Worm (Caenorhabditis elegans) whole organism, L3 larva: ENCODE measurements around the gene C01G6.2.

ENCODE experiments used
- R02D3.7 ChIP-seq: fragments of 150-350 bp; optimal IDR thresholded peaks from 2 replicates; lab custom pipeline; 2014; ENCODE audit warnings: missing biosample characterization, missing genetic modification characterization
- ZK546.5 ChIP-seq: sonication (generic microtip); optimal IDR thresholded peaks from 2 replicates; lab custom pipeline; 2017; ENCODE audit warnings: missing biosample characterization, missing genetic modification characterization
- aly-2 ChIP-seq: fragments of 150-350 bp; optimal IDR thresholded peaks from 2 replicates; lab custom pipeline; 2014; ENCODE audit warnings: missing biosample characterization, missing genetic modification characterization
- ama-1 ChIP-seq: fragments of 150-350 bp; optimal IDR thresholded peaks from 2 replicates; lab custom pipeline; 2018
- ceh-16 ChIP-seq: sonication (generic microtip); optimal IDR thresholded peaks from 2 replicates; lab custom pipeline; 2017; ENCODE audit warnings: missing biosample characterization, missing genetic modification characterization
- ceh-28 ChIP-seq: fragments of 150-350 bp; optimal IDR thresholded peaks from 2 replicates; lab custom pipeline; 2014; ENCODE audit warnings: missing biosample characterization, missing genetic modification reagents, missing genetic modification characterization
- ceh-82 ChIP-seq: fragments of 150-350 bp; optimal IDR thresholded peaks from 2 replicates; lab custom pipeline; 2014; ENCODE audit warnings: missing biosample characterization, missing genetic modification characterization
- ceh-9 ChIP-seq: sonication (generic microtip); optimal IDR thresholded peaks from 2 replicates; lab custom pipeline; 2018; ENCODE audit warnings: missing biosample characterization, missing genetic modification characterization
- daf-12 ChIP-seq: fragments of 150-350 bp; optimal IDR thresholded peaks from 2 replicates; lab custom pipeline; 2014; ENCODE audit warnings: missing biosample characterization, missing genetic modification reagents, missing genetic modification characterization
- egl-27 ChIP-seq: sonication (generic microtip); optimal IDR thresholded peaks from 4 replicates; lab custom pipeline; 2017; ENCODE audit warnings: missing biosample characterization, missing genetic modification reagents, missing genetic modification characterization
- egl-5 ChIP-seq: fragments of 150-350 bp; optimal IDR thresholded peaks from 2 replicates; lab custom pipeline; 2017; ENCODE audit warnings: missing biosample characterization, missing genetic modification reagents, missing genetic modification characterization, inconsistent platforms
- elt-1 ChIP-seq: fragments of 150-350 bp; optimal IDR thresholded peaks from 2 replicates; lab custom pipeline; 2014; ENCODE audit warnings: missing biosample characterization, missing genetic modification characterization
- elt-2 ChIP-seq: sonication (generic microtip); optimal IDR thresholded peaks from 2 replicates; lab custom pipeline; 2016; ENCODE audit warnings: missing genetic modification reagents, mild to moderate bottlenecking, missing genetic modification characterization, missing compliant biosample characterization
- elt-3 ChIP-seq, 3 experiments: fragments of 150-350 bp in 1 of 3; sonication (generic microtip) in 2 of 3; optimal IDR thresholded peaks; 2 replicates in 2 of 3; 4 replicates in 1 of 3; lab custom pipeline; 2014 to 2017; ENCODE audit warnings: missing biosample characterization in 3 of 3, missing genetic modification characterization in 3 of 3
- eor-1 ChIP-seq, 2 experiments: fragments of 150-350 bp; optimal IDR thresholded peaks; 2 replicates each; lab custom pipeline; 2014 to 2018; ENCODE audit warnings: missing biosample characterization in 2 of 2, missing genetic modification characterization in 2 of 2
- fkh-10 ChIP-seq: sonication (generic microtip); optimal IDR thresholded peaks from 2 replicates; lab custom pipeline; 2017; ENCODE audit warnings: missing biosample characterization, missing genetic modification reagents, missing genetic modification characterization
- fkh-2 ChIP-seq: fragments of 150-350 bp; optimal IDR thresholded peaks from 2 replicates; lab custom pipeline; 2014; ENCODE audit warnings: missing biosample characterization, missing genetic modification reagents, missing genetic modification characterization
- fos-1 ChIP-seq: fragments of 150-350 bp; optimal IDR thresholded peaks from 2 replicates; lab custom pipeline; 2014; ENCODE audit warnings: missing biosample characterization, missing genetic modification characterization
- hmg-11 ChIP-seq: sonication (generic microtip); optimal IDR thresholded peaks from 2 replicates; lab custom pipeline; 2016; ENCODE audit warnings: missing genetic modification characterization, missing compliant biosample characterization
- jun-1 ChIP-seq: fragments of 150-350 bp; optimal IDR thresholded peaks from 2 replicates; lab custom pipeline; 2014; ENCODE audit warnings: missing biosample characterization, missing genetic modification reagents, missing genetic modification characterization
- lin-15B ChIP-seq: fragments of 150-350 bp; optimal IDR thresholded peaks from 2 replicates; lab custom pipeline; 2014; ENCODE audit warnings: missing biosample characterization, missing genetic modification characterization
- lin-39 ChIP-seq: fragments of 150-350 bp; optimal IDR thresholded peaks from 2 replicates; lab custom pipeline; 2018; ENCODE audit warnings: missing biosample characterization, missing genetic modification reagents, missing genetic modification characterization
- lsy-12 ChIP-seq: sonication (generic microtip); optimal IDR thresholded peaks from 2 replicates; lab custom pipeline; 2016; ENCODE audit warnings: mild to moderate bottlenecking, missing genetic modification characterization, missing compliant biosample characterization
- mdl-1 ChIP-seq: fragments of 150-350 bp; optimal IDR thresholded peaks from 2 replicates; lab custom pipeline; 2014; ENCODE audit warnings: missing biosample characterization, missing genetic modification characterization
- mml-1 ChIP-seq: fragments of 150-350 bp; sonication (generic microtip); optimal IDR thresholded peaks from 3 replicates; lab custom pipeline; 2014; ENCODE audit warnings: missing biosample characterization, missing genetic modification characterization
- nfya-1 ChIP-seq: sonication (generic microtip); optimal IDR thresholded peaks from 2 replicates; lab custom pipeline; 2017; ENCODE audit warnings: missing genetic modification characterization, mild to moderate bottlenecking, missing compliant biosample characterization, antibody characterized with exemption, moderate library complexity; ENCODE audit not compliant: insufficient read depth
- nhr-11 ChIP-seq: fragments of 150-350 bp; optimal IDR thresholded peaks from 2 replicates; lab custom pipeline; 2014; ENCODE audit warnings: missing biosample characterization, missing genetic modification characterization
- nhr-12 ChIP-seq: fragments of 150-350 bp; optimal IDR thresholded peaks from 2 replicates; lab custom pipeline; 2014; ENCODE audit warnings: missing biosample characterization, missing genetic modification characterization
- nhr-23 ChIP-seq: fragments of 150-350 bp; optimal IDR thresholded peaks from 2 replicates; lab custom pipeline; 2014; ENCODE audit warnings: missing biosample characterization, missing genetic modification reagents, missing genetic modification characterization
- nhr-237 ChIP-seq: fragments of 150-350 bp; optimal IDR thresholded peaks from 2 replicates; lab custom pipeline; 2014; ENCODE audit warnings: missing biosample characterization, missing genetic modification characterization
- nhr-25 ChIP-seq: sonication (generic microtip); optimal IDR thresholded peaks from 2 replicates; lab custom pipeline; 2017; ENCODE audit warnings: missing biosample characterization, missing genetic modification characterization
- nhr-28 ChIP-seq: fragments of 150-350 bp; optimal IDR thresholded peaks from 2 replicates; lab custom pipeline; 2014; ENCODE audit warnings: missing biosample characterization, missing genetic modification characterization
- nhr-43 ChIP-seq: sonication (generic microtip); optimal IDR thresholded peaks from 2 replicates; lab custom pipeline; 2016; ENCODE audit warnings: mild to moderate bottlenecking, missing genetic modification characterization, missing compliant biosample characterization; ENCODE audit not compliant: poor library complexity, severe bottlenecking
- nhr-67 ChIP-seq: fragments of 150-350 bp; optimal IDR thresholded peaks from 2 replicates; lab custom pipeline; 2014; ENCODE audit warnings: missing biosample characterization, missing genetic modification characterization
- nhr-76 ChIP-seq: fragments of 150-350 bp; sonication (generic microtip); optimal IDR thresholded peaks from 5 replicates; lab custom pipeline; 2014; ENCODE audit warnings: missing biosample characterization, missing genetic modification characterization
- nhr-77 ChIP-seq: fragments of 150-350 bp; optimal IDR thresholded peaks from 2 replicates; lab custom pipeline; 2014; ENCODE audit warnings: missing biosample characterization, missing genetic modification characterization
- pha-4 ChIP-seq: fragments of 150-350 bp; optimal IDR thresholded peaks from 2 replicates; lab custom pipeline; 2014; ENCODE audit warnings: missing biosample characterization, missing genetic modification reagents, missing genetic modification characterization
- pqm-1 ChIP-seq: fragments of 150-350 bp; optimal IDR thresholded peaks from 2 replicates; lab custom pipeline; 2017; ENCODE audit warnings: missing biosample characterization, missing genetic modification characterization, inconsistent platforms
- sea-2 ChIP-seq: fragments of 150-350 bp; sonication (generic microtip); optimal IDR thresholded peaks from 4 replicates; lab custom pipeline; 2014; ENCODE audit warnings: missing biosample characterization, missing genetic modification reagents, missing genetic modification characterization
- skn-1 ChIP-seq: fragments of 150-350 bp; optimal IDR thresholded peaks from 2 replicates; lab custom pipeline; 2014; ENCODE audit warnings: missing biosample characterization, missing genetic modification characterization
- snpc-4 ChIP-seq: fragments of 150-350 bp; optimal IDR thresholded peaks from 2 replicates; lab custom pipeline; 2014; ENCODE audit warnings: missing biosample characterization, missing genetic modification characterization
- tbx-2 ChIP-seq: sonication (generic microtip); optimal IDR thresholded peaks from 2 replicates; lab custom pipeline; 2016; ENCODE audit warnings: mild to moderate bottlenecking, missing genetic modification characterization, missing compliant biosample characterization
- unc-39 ChIP-seq: sonication (generic microtip); optimal IDR thresholded peaks from 4 replicates; lab custom pipeline; 2017; ENCODE audit warnings: missing biosample characterization, missing genetic modification characterization
- unc-62 ChIP-seq: fragments of 150-350 bp; sonication (generic microtip); optimal IDR thresholded peaks from 4 replicates; lab custom pipeline; 2014; ENCODE audit warnings: missing biosample characterization, missing genetic modification reagents, missing genetic modification characterization
- zag-1 ChIP-seq: fragments of 150-350 bp; optimal IDR thresholded peaks from 2 replicates; lab custom pipeline; 2014; ENCODE audit warnings: missing biosample characterization, missing genetic modification characterization
- ztf-11 ChIP-seq: fragments of 150-350 bp; optimal IDR thresholded peaks from 2 replicates; lab custom pipeline; 2014; ENCODE audit warnings: missing biosample characterization, missing genetic modification characterization
- ztf-4 ChIP-seq: fragments of 150-350 bp; optimal IDR thresholded peaks from 2 replicates; lab custom pipeline; 2014; ENCODE audit warnings: missing biosample characterization, missing genetic modification characterization

The C01G6.2 gene

ce11 chrII:9282787-9283186, 15.9 kb downstream of the C01G6.2 start (continued):
- peak; percentile 97 for TF ChIP-seq nfya-1
- TF ChIP-seq ZK546.5 (tag; lab: Kevin White, UChicago) = no peak
- TF ChIP-seq sea-2 (GFP tag; lab: Kevin White, UChicago) = no peak
- TF ChIP-seq aly-2 (tag; lab: Kevin White, UChicago) = peak; percentile 16

ce11 chrII:9283668-9284357, 17.0 kb downstream of the C01G6.2 start:
- TF ChIP-seq lsy-12 (tag; lab: Kevin White, UChicago) = peak; percentile 54
- peak; percentile 24 for TF ChIP-seq ama-1 (lab: Kevin White, UChicago)
- peak; percentile 89 for TF ChIP-seq elt-2 (tag; lab: Kevin White, UChicago)
- TF ChIP-seq lin-15B (tag; lab: Kevin White, UChicago) = no peak
- no peak for TF ChIP-seq snpc-4 (tag; lab: Kevin White, UChicago)
- peak; percentile 82 for TF ChIP-seq pha-4 (tag; lab: Kevin White, UChicago)
- no peak for TF ChIP-seq ceh-9 (tag; lab: Kevin White, UChicago)
- TF ChIP-seq nhr-23 (tag; lab: Kevin White, UChicago) = peak; percentile 84
- no peak for TF ChIP-seq aly-2 (tag; lab: Kevin White, UChicago)
- no peak for TF ChIP-seq R02D3.7 (tag; lab: Kevin White, UChicago)
- peak; percentile 90 for TF ChIP-seq nhr-43 (tag; lab: Kevin White, UChicago)
- TF ChIP-seq nhr-11 = peak; percentile 8
- no peak for TF ChIP-seq ZK546.5 (tag; lab: Kevin White, UChicago)
- no peak for TF ChIP-seq nhr-67
- TF ChIP-seq tbx-2 (tag; lab: Kevin White, UChicago) = no peak
- peak; percentile 51 for TF ChIP-seq lin-39 (tag; lab: Kevin White, UChicago)
- no peak for TF ChIP-seq ztf-4 (tag; lab: Kevin White, UChicago)
- TF ChIP-seq ceh-16 (tag; lab: Kevin White, UChicago) = no peak
- TF ChIP-seq skn-1 = peak; percentile 70
- no peak for TF ChIP-seq nhr-237 (tag; lab: Kevin White, UChicago)
- TF ChIP-seq sea-2 (GFP tag; lab: Kevin White, UChicago) = no peak
- peak; percentile 29 for TF ChIP-seq egl-27 (tag; lab: Kevin White, UChicago)
- peak; percentile 82 for TF ChIP-seq mdl-1 (tag; lab: Kevin White, UChicago)
- TF ChIP-seq ztf-11 (tag; lab: Kevin White, UChicago) = no peak
- peak; percentile 72 for TF ChIP-seq jun-1
- no peak for TF ChIP-seq unc-62 (GFP tag; lab: Kevin White, UChicago)
- no peak for TF ChIP-seq nhr-28 (tag; lab: Kevin White, UChicago)
- TF ChIP-seq zag-1 (tag; lab: Kevin White, UChicago) = no peak
- TF ChIP-seq daf-12 = no peak
- TF ChIP-seq pqm-1 = peak; percentile 75
- no peak for TF ChIP-seq nhr-12 (tag; lab: Kevin White, UChicago)
- peak; percentile 74 for TF ChIP-seq fos-1 (tag; lab: Kevin White, UChicago)
- no peak for TF ChIP-seq fkh-10 (GFP tag; lab: Kevin White, UChicago)
- TF ChIP-seq eor-1 (tag; optimal IDR thresholded peaks at IDR 0.05; lab: Kevin White, UChicago) = no peak
- no peak for TF ChIP-seq ceh-82 (tag; lab: Kevin White, UChicago)
- TF ChIP-seq unc-39 (tag; lab: Kevin White, UChicago) = no peak
- peak; percentile 71 for TF ChIP-seq ceh-28 (tag; lab: Kevin White, UChicago)
- TF ChIP-seq elt-1 (tag; lab: Kevin White, UChicago) = peak; percentile 32
- TF ChIP-seq hmg-11 (tag; lab: Kevin White, UChicago) = no peak
- peak; percentile 42 for TF ChIP-seq egl-5 (tag; lab: Kevin White, UChicago)
- TF ChIP-seq elt-3 (tag; optimal IDR thresholded peaks at IDR 0.05; lab: Kevin White, UChicago) = peak in 1 of 3 experiments; percentile 51
- TF ChIP-seq mml-1 (tag; lab: Kevin White, UChicago) = peak; percentile 29
- TF ChIP-seq nhr-76 (tag; lab: Kevin White, UChicago) = no peak
- TF ChIP-seq fkh-2 (tag; lab: Kevin White, UChicago) = no peak
- peak; percentile 69 for TF ChIP-seq nfya-1
- TF ChIP-seq nhr-77 (tag; lab: Kevin White, UChicago) = no peak
- TF ChIP-seq nhr-25 (tag; lab: Kevin White, UChicago) = peak; percentile 62
